Worm (Caenorhabditis elegans) whole organism, young adult: ENCODE results near the gene toe-2.
A peak's percentile ranks its signal among the peaks of the same experiment; 100 is the strongest.

ENCODE experiments used
- F33H1.4 ChIP-seq: fragments of 200-800 bp; sonication (Bioruptor generic); IDR thresholded peaks from 2 replicates; pipeline ENCODE4 v1.3.6; 2022; ENCODE audit warnings: missing genetic modification reagents, missing genetic modification characterization, missing compliant biosample characterization
- F55B11.4 ChIP-seq: sonication (generic microtip); optimal IDR thresholded peaks from 2 replicates; lab custom pipeline; 2016; ENCODE audit warnings: missing compliant biosample characterization, missing genetic modification characterization, borderline replicate concordance; ENCODE audit not compliant: insufficient read depth
- F57C9.4 ChIP-seq: sonication (generic microtip); optimal IDR thresholded peaks from 2 replicates; lab custom pipeline; 2017; ENCODE audit warnings: mild to moderate bottlenecking, missing genetic modification characterization, missing compliant biosample characterization
- K11D2.4 ChIP-seq: fragments of 200-800 bp; sonication (Bioruptor generic); IDR thresholded peaks from 2 replicates; pipeline ENCODE4 v1.3.6; 2022; ENCODE audit warnings: missing genetic modification reagents, missing genetic modification characterization, missing compliant biosample characterization
- Y53G8AR.9 ChIP-seq: fragments of 200-800 bp; sonication (Bioruptor generic); conservative IDR thresholded peaks from 2 replicates; pipeline ENCODE4 v1.3.6; 2022; ENCODE audit warnings: missing genetic modification reagents, missing genetic modification characterization, missing compliant biosample characterization
- Y79H2A.3 ChIP-seq: fragments of 200-800 bp; sonication (Bioruptor generic); conservative IDR thresholded peaks from 2 replicates; pipeline ENCODE4 v1.3.6; 2022; ENCODE audit warnings: missing genetic modification reagents, missing genetic modification characterization, missing compliant biosample characterization
- ZK185.1 ChIP-seq: sonication (generic microtip); optimal IDR thresholded peaks from 2 replicates; lab custom pipeline; 2016; ENCODE audit warnings: mild to moderate bottlenecking, missing genetic modification characterization, missing compliant biosample characterization; ENCODE audit not compliant: poor library complexity, severe bottlenecking
- ama-1 ChIP-seq, 3 experiments: fragments of 150-350 bp in 1 of 3; sonication (generic microtip) in 2 of 3; optimal IDR thresholded peaks; 2 replicates each; lab custom pipeline; 2014 to 2018; ENCODE audit warnings: missing biosample characterization in 2 of 3, missing genetic modification characterization in 2 of 3, missing genetic modification reagents in 2 of 3
- aptf-3 ChIP-seq: fragments of 200-800 bp; sonication (Bioruptor generic); IDR thresholded peaks from 2 replicates; pipeline ENCODE4 v1.3.6; 2022; ENCODE audit warnings: missing genetic modification characterization, missing compliant biosample characterization
- attf-6 ChIP-seq: fragments of 200-800 bp; sonication (Bioruptor generic); IDR thresholded peaks from 2 replicates; pipeline ENCODE4 v1.3.6; 2022; ENCODE audit warnings: missing genetic modification reagents, missing genetic modification characterization, missing compliant biosample characterization
- bed-1 ChIP-seq: fragments of 200-800 bp; sonication (Bioruptor generic); IDR thresholded peaks from 2 replicates; pipeline ENCODE4 v1.3.6; 2022; ENCODE audit warnings: missing genetic modification reagents, missing genetic modification characterization, missing compliant biosample characterization
- cebp-2 ChIP-seq: fragments of 200-800 bp; sonication (Bioruptor generic); IDR thresholded peaks from 2 replicates; pipeline ENCODE4 v1.3.6; 2022; ENCODE audit warnings: missing genetic modification characterization, missing compliant biosample characterization
- ceh-100 ChIP-seq: fragments of 200-800 bp; sonication (Bioruptor generic); IDR thresholded peaks from 2 replicates; pipeline ENCODE4 v1.3.6; 2022; ENCODE audit warnings: missing genetic modification reagents, missing genetic modification characterization, missing compliant biosample characterization
- dox-1 ChIP-seq: fragments of 200-800 bp; sonication (Bioruptor generic); IDR thresholded peaks from 2 replicates; pipeline ENCODE4 v1.3.6; 2022; ENCODE audit warnings: missing genetic modification reagents, missing genetic modification characterization, missing compliant biosample characterization
- dpl-1 ChIP-seq: fragments of 150-350 bp; optimal IDR thresholded peaks from 2 replicates; lab custom pipeline; 2014; ENCODE audit warnings: missing biosample characterization, missing genetic modification reagents, missing genetic modification characterization
- efl-1 ChIP-seq: fragments of 150-350 bp; optimal IDR thresholded peaks from 2 replicates; lab custom pipeline; 2014; ENCODE audit warnings: missing biosample characterization, missing genetic modification reagents, missing genetic modification characterization
- egl-44 ChIP-seq: fragments of 200-800 bp; sonication (Bioruptor generic); IDR thresholded peaks from 2 replicates; pipeline ENCODE4 v1.3.6; 2022; ENCODE audit warnings: missing genetic modification reagents, missing genetic modification characterization, missing compliant biosample characterization
- fkh-3 ChIP-seq: sonication (generic microtip); optimal IDR thresholded peaks from 2 replicates; lab custom pipeline; 2016; ENCODE audit warnings: mild to moderate bottlenecking, missing genetic modification characterization, missing compliant biosample characterization
- gei-17 ChIP-seq: fragments of 200-800 bp; sonication (Bioruptor generic); optimal IDR thresholded peaks from 2 replicates; lab custom pipeline; 2018; ENCODE audit warnings: mild to moderate bottlenecking, missing genetic modification characterization, missing compliant biosample characterization
- hlh-26 ChIP-seq: fragments of 200-800 bp; sonication (Bioruptor generic); conservative IDR thresholded peaks from 2 replicates; pipeline ENCODE4 v1.3.6; 2022; ENCODE audit warnings: missing genetic modification reagents, missing genetic modification characterization, missing compliant biosample characterization
- hmg-1.2 ChIP-seq: fragments of 200-800 bp; sonication (Bioruptor generic); IDR thresholded peaks from 2 replicates; pipeline ENCODE4 v1.3.6; 2022; ENCODE audit warnings: missing genetic modification reagents, missing genetic modification characterization, missing compliant biosample characterization
- hmg-20 ChIP-seq: fragments of 200-800 bp; sonication (Bioruptor generic); IDR thresholded peaks from 2 replicates; pipeline ENCODE4 v1.3.6; 2022; ENCODE audit warnings: missing genetic modification reagents, missing genetic modification characterization, missing compliant biosample characterization
- lag-1 ChIP-seq: fragments of 200-800 bp; sonication (Bioruptor generic); IDR thresholded peaks from 2 replicates; pipeline ENCODE4 v1.3.6; 2022; ENCODE audit warnings: missing genetic modification reagents, missing genetic modification characterization, missing compliant biosample characterization
- lin-35 ChIP-seq, 3 experiments: fragments of 150-350 bp in 2 of 3; sonication (generic microtip) in 1 of 3; optimal IDR thresholded peaks; 2 replicates each; lab custom pipeline; 2014 to 2018; ENCODE audit warnings: missing biosample characterization in 3 of 3, missing genetic modification characterization in 3 of 3, missing genetic modification reagents in 3 of 3
- madf-6 ChIP-seq: fragments of 200-800 bp; sonication (Bioruptor generic); IDR thresholded peaks from 2 replicates; pipeline ENCODE4 v1.3.6; 2022; ENCODE audit warnings: missing genetic modification reagents, missing genetic modification characterization, missing compliant biosample characterization
- madf-8 ChIP-seq: fragments of 200-800 bp; sonication (Bioruptor generic); conservative IDR thresholded peaks from 2 replicates; pipeline ENCODE4 v1.3.6; 2022; ENCODE audit warnings: missing genetic modification reagents, missing genetic modification characterization, missing compliant biosample characterization
- nhr-90 ChIP-seq: sonication (generic microtip); optimal IDR thresholded peaks from 2 replicates; lab custom pipeline; 2016; ENCODE audit warnings: missing genotype, mild to moderate bottlenecking, missing genetic modification characterization, missing compliant biosample characterization
- pha-4 ChIP-seq: fragments of 150-350 bp; sonication (generic microtip); optimal IDR thresholded peaks from 2 replicates; lab custom pipeline; 2014; ENCODE audit warnings: missing biosample characterization, missing genetic modification reagents, missing genetic modification characterization
- snpc-3.4 ChIP-seq: sonication (generic microtip); optimal IDR thresholded peaks from 2 replicates; lab custom pipeline; 2017; ENCODE audit warnings: missing genetic modification characterization, mild to moderate bottlenecking, missing compliant biosample characterization, antibody characterized with exemption, moderate library complexity, missing genotype, missing genetic modification reagents

The toe-2 gene

ce11 chrII:6519703-6520102 is 1.5 kb downstream of the toe-2 start (continued):
- TF ChIP-seq madf-8 (GFP tag; lab: Robert Waterston, UW) (peak; percentile 85), lin-35 (GFP tag; optimal IDR thresholded peaks at IDR 0.05; lab: Kevin White, UChicago) (peak in 1 of 3 experiments; percentile 67), K11D2.4 (GFP tag; lab: Robert Waterston, UW) (no peak), dox-1 (GFP tag; lab: Robert Waterston, UW) (no peak)

ce11 chrII:6516276-6516675 is 4.9 kb downstream of the toe-2 start, which contains the start of gene C56E6.7:
C56E6.7 (plus strand) TSS chrII:6516576.
- TF ChIP-seq hmg-20 (GFP tag; lab: Robert Waterston, UW) (no peak), F57C9.4 (no peak), ceh-100 (GFP tag; lab: Robert Waterston, UW) (no peak), Y79H2A.3 (GFP tag; lab: Robert Waterston, UW) (no peak), madf-6 (GFP tag; lab: Robert Waterston, UW) (no peak), lag-1 (GFP tag; lab: Robert Waterston, UW) (no peak), F55B11.4 (tag; lab: Kevin White, UChicago) (no peak)

ce11 chrII:6513911-6514310 is 7.3 kb downstream of the toe-2 start, which contains the start of gene R05G9R.1:
R05G9R.1 (minus strand) TSS chrII:6514011.
- TF ChIP-seq Y53G8AR.9 (GFP tag; lab: Robert Waterston, UW) (no peak), attf-6 (GFP tag; lab: Robert Waterston, UW) (no peak), F33H1.4 (GFP tag; lab: Robert Waterston, UW) (no peak)
- TF ChIP-seq, all 124 proteins: peak for 0

ce11 chrII:6513357-6513756 is 7.8 kb downstream of the toe-2 start:
- TF ChIP-seq pha-4 (tag; lab: Kevin White, UChicago) (no peak), ZK185.1 (tag; lab: Kevin White, UChicago) (no peak), dpl-1 (GFP tag; lab: Kevin White, UChicago) (no peak)

- TF ChIP-seq ceh-100 (GFP tag; lab: Robert Waterston, UW) (no peak), hmg-1.2 (GFP tag; lab: Robert Waterston, UW) (peak; percentile 66; the same call in 1 of the 2 replicates)
Measured at ce11 chrII:6502826-6503225, 18.4 kb downstream of the toe-2 start, which contains the start of gene R05G9.1. R05G9.1 (plus strand) TSS chrII:6503168.

DNA sequence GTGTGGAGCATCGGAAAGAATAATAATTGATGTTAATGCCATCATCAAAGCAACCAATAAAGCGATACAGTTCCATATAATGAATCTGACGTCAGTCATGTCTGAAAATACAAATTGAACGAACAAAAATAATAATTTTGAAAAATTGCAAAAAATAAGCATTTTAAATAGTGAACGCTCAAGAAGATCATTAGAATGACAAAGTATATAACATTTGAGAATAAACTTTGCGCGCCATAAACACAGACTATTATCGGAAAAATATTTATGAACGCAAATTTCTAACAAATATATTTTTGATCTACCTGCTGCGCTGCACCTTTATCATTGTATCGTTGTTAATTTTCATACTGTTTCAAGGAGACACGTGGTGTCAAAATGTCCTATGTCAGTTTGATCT is 19.8 kb downstream of the toe-2 start, which contains the start of gene R05G9.3:
Gene R05G9.3 (minus strand): TSS at position 101 of the 400 bp plus-strand sequence.
- TF ChIP-seq F33H1.4 (GFP tag; lab: Robert Waterston, UW) (0 out of 2 replicates have a peak, but pooled peaks have one; percentile 20), madf-6 (GFP tag; lab: Robert Waterston, UW) (peak; percentile 86), madf-8 (GFP tag; lab: Robert Waterston, UW) (peak; percentile 47), hmg-1.2 (GFP tag; lab: Robert Waterston, UW) (peak; percentile 27; the same call in 1 of the 2 replicates), efl-1 (GFP tag; lab: Kevin White, UChicago) (peak; percentile 50), cebp-2 (GFP tag; lab: Robert Waterston, UW) (no peak), nhr-90 (tag; lab: Kevin White, UChicago) (no peak), aptf-3 (GFP tag; lab: Robert Waterston, UW) (no peak), snpc-3.4 (tag; lab: Kevin White, UChicago) (no peak)

DNA sequence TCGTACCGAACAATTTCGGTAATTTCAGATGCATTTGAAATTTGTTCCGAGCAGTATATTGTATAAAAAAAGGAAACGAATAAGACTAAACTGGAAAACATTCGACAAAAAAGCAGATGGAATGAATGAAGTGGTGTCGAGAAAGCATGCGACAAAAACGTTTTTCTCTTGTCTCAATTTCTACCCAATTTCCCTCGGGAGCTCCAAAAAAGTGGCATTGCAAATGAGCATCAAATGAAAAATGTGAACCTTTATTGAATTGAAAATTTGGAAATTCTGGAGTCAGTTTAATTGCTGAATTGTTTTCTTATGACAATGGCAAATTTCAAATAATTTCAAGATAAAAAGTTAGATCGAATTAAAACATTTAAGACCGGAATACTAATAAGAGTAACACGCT is 21.0 kb downstream of the toe-2 start, which contains the start of gene R05G9.5:
Gene R05G9.5 (minus strand): TSS at position 101 of the 400 bp plus-strand sequence.
- TF ChIP-seq ama-1 (optimal IDR thresholded peaks at IDR 0.05; lab: Kevin White, UChicago) = no peak
- no peak for TF ChIP-seq ama-1 (GFP tag; optimal IDR thresholded peaks at IDR 0.05; lab: Kevin White, UChicago)
- no peak for TF ChIP-seq snpc-3.4 (tag; lab: Kevin White, UChicago)
- no peak for TF ChIP-seq gei-17 (GFP tag; lab: Kevin White, UChicago)
- no peak for TF ChIP-seq bed-1 (GFP tag; lab: Robert Waterston, UW)
- TF ChIP-seq egl-44 (GFP tag; lab: Robert Waterston, UW) = no peak
- TF ChIP-seq hlh-26 (GFP tag; lab: Robert Waterston, UW) = no peak
- no peak for TF ChIP-seq fkh-3 (tag; lab: Kevin White, UChicago)
